Fruit fly (Drosophila melanogaster): ENCODE measurements around the gene Sfp24Bd.

dm6 chr2L:3630763-3631162 is 38.2 kb downstream of the Sfp24Bd start:
- TF ChIP-seq net (GFP tag; optimal IDR thresholded peaks at IDR 0.05) (no peak), CG9139 (GFP tag; optimal IDR thresholded peaks at IDR 0.05) (no peak), CG10631 (GFP tag; optimal IDR thresholded peaks at IDR 0.05) (no peak), Hr39 (GFP tag; optimal IDR thresholded peaks at IDR 0.05) (no peak), CG1621 (tag; optimal IDR thresholded peaks at IDR 0.05) (no peak), fd85E (GFP tag; optimal IDR thresholded peaks at IDR 0.05) (no peak), CG7368 (GFP tag; optimal IDR thresholded peaks at IDR 0.05) (no peak), CG6276 (GFP tag; optimal IDR thresholded peaks at IDR 0.05) (no peak), eg (GFP tag; IDR thresholded peaks at IDR 0.05) (no peak), Ets96B (tag; optimal IDR thresholded peaks at IDR 0.05) (no peak), esn (GFP tag; optimal IDR thresholded peaks at IDR 0.05) (no peak), Eip93F (GFP tag; optimal IDR thresholded peaks at IDR 0.05) (no peak), Hr4 (GFP tag; optimal IDR thresholded peaks at IDR 0.05) (no peak), CG3919 (GFP tag; optimal IDR thresholded peaks at IDR 0.05) (no peak)
